Fruit fly (Drosophila melanogaster) whole organism, embryonic: Measurements from ENCODE around the gene CG6739.

ENCODE experiments used
- ATbp ChIP-seq: fragments of 200-800 bp; sonication (Bioruptor generic); optimal IDR thresholded peaks from 2 replicates; lab custom pipeline; 2017; ENCODE audit warnings: missing biosample characterization, mild to moderate bottlenecking, missing genetic modification characterization, missing genetic modification reagents
- Awh ChIP-seq: fragments of 200-800 bp; sonication (Bioruptor generic); IDR thresholded peaks from 2 replicates; pipeline ENCODE4, ENCODE4 v1.3.6; 2022; ENCODE audit warnings: missing biosample characterization, missing genetic modification characterization
- Blimp-1 ChIP-seq: fragments of 200-800 bp; sonication (Bioruptor generic); optimal IDR thresholded peaks from 3 replicates; lab custom pipeline; 2018; ENCODE audit warnings: missing biosample characterization, missing genetic modification characterization, mild to moderate bottlenecking, moderate library complexity, missing genetic modification reagents
- CG10543 ChIP-seq: fragments of 200-800 bp; sonication (Bioruptor generic); optimal IDR thresholded peaks from 3 replicates; lab custom pipeline; 2017; ENCODE audit warnings: missing biosample characterization, mild to moderate bottlenecking, missing genetic modification characterization, moderate library complexity
- CG10565 ChIP-seq: fragments of 200-800 bp; sonication (Bioruptor generic); optimal IDR thresholded peaks from 3 replicates; lab custom pipeline; 2016; ENCODE audit warnings: missing biosample characterization, mild to moderate bottlenecking, missing genetic modification characterization
- CG11504 ChIP-seq: fragments of 200-800 bp; sonication (Bioruptor generic); optimal IDR thresholded peaks from 3 replicates; lab custom pipeline; 2019; ENCODE audit warnings: missing biosample characterization, mild to moderate bottlenecking, missing genetic modification characterization, moderate library complexity
- CG18764 ChIP-seq: fragments of 200-800 bp; sonication (Bioruptor generic); optimal IDR thresholded peaks from 3 replicates; lab custom pipeline; 2016; ENCODE audit warnings: missing biosample characterization, missing genetic modification characterization
- CG2202 ChIP-seq: fragments of 200-800 bp; sonication (Bioruptor generic); optimal IDR thresholded peaks from 2 replicates; lab custom pipeline; 2018; ENCODE audit warnings: missing biosample characterization, mild to moderate bottlenecking, missing genetic modification characterization
- CG4730 ChIP-seq: fragments of 200-800 bp; sonication (Bioruptor generic); IDR thresholded peaks from 2 replicates; pipeline ENCODE4 v1.3.6; 2022; ENCODE audit warnings: missing biosample characterization, missing genetic modification characterization
- CG7556 ChIP-seq: fragments of 200-800 bp; sonication (Bioruptor generic); optimal IDR thresholded peaks from 2 replicates; lab custom pipeline; 2017; ENCODE audit warnings: missing biosample characterization, mild to moderate bottlenecking, missing genetic modification characterization
- CTCF ChIP-seq: fragments of 200-800 bp; sonication (Bioruptor generic); optimal IDR thresholded peaks from 2 replicates; lab custom pipeline; 2017; ENCODE audit warnings: missing biosample characterization, mild to moderate bottlenecking, missing genetic modification characterization, moderate library complexity
- CkIIα-i1 ChIP-seq: fragments of 200-800 bp; sonication (Bioruptor generic); IDR thresholded peaks from 2 replicates; pipeline ENCODE4 v1.3.6; 2022; ENCODE audit warnings: missing biosample characterization, missing genetic modification characterization
- CrebB ChIP-seq: fragments of 200-800 bp; sonication (Bioruptor generic); optimal IDR thresholded peaks from 3 replicates; lab custom pipeline; 2018; ENCODE audit warnings: missing biosample characterization, mild to moderate bottlenecking, missing genetic modification characterization
- D19A ChIP-seq: fragments of 200-800 bp; optimal IDR thresholded peaks from 3 replicates; lab custom pipeline; 2019; ENCODE audit warnings: missing biosample characterization, mild to moderate bottlenecking, missing genetic modification characterization, moderate library complexity
- Dad ChIP-seq: fragments of 200-800 bp; sonication (Bioruptor generic); optimal IDR thresholded peaks from 3 replicates; lab custom pipeline; 2016; ENCODE audit warnings: missing biosample characterization, missing genetic modification characterization
- Dip2 ChIP-seq: fragments of 200-800 bp; sonication (Bioruptor generic); IDR thresholded peaks from 2 replicates; pipeline ENCODE4 v1.3.6; 2022; ENCODE audit warnings: missing biosample characterization, missing genetic modification characterization
- Ets65A ChIP-seq: fragments of 200-800 bp; sonication (Bioruptor generic); peaks from one replicate; lab custom pipeline; 2016; ENCODE audit warnings: missing biosample characterization, missing genetic modification characterization
- GATAe ChIP-seq: fragments of 200-800 bp; sonication (Bioruptor generic); conservative IDR thresholded peaks from 2 replicates; pipeline ENCODE4 v1.3.6; 2022; ENCODE audit warnings: missing biosample characterization, missing genetic modification characterization
- Hr78 ChIP-seq, 2 experiments: fragments of 200-800 bp in 1 of 2; fragments of >200 bp in 1 of 2; sonication (Bioruptor generic) in 1 of 2; optimal IDR thresholded peaks; 2 replicates each; lab custom pipeline; 2017 to 2019; ENCODE audit warnings: missing biosample characterization in 2 of 2, missing genetic modification characterization in 2 of 2, mild to moderate bottlenecking in 1 of 2, moderate library complexity in 1 of 2
- MESR4 ChIP-seq: fragments of 200-800 bp; sonication (Bioruptor generic); optimal IDR thresholded peaks from 2 replicates; lab custom pipeline; 2018; ENCODE audit warnings: missing biosample characterization, mild to moderate bottlenecking, missing genetic modification characterization, moderate library complexity
- MTF-1 ChIP-seq: fragments of 200-800 bp; sonication (Bioruptor generic); optimal IDR thresholded peaks from 2 replicates; lab custom pipeline; 2018; ENCODE audit warnings: missing biosample characterization, mild to moderate bottlenecking, missing genetic modification characterization, borderline replicate concordance
- Max ChIP-seq: fragments of 200-800 bp; sonication (Bioruptor generic); optimal IDR thresholded peaks from 2 replicates; lab custom pipeline; 2016; ENCODE audit warnings: missing biosample characterization, mild to moderate bottlenecking, missing genetic modification characterization
- Med ChIP-seq: fragments of 200-800 bp; sonication (Bioruptor generic); peaks from one replicate; lab custom pipeline; 2016; ENCODE audit warnings: missing biosample characterization, missing genetic modification characterization, mild to moderate bottlenecking, inconsistent platforms, moderate library complexity
- Meics ChIP-seq: fragments of 200-800 bp; sonication (Bioruptor generic); optimal IDR thresholded peaks from 2 replicates; lab custom pipeline; 2017; ENCODE audit warnings: missing biosample characterization, mild to moderate bottlenecking, missing genetic modification characterization
- NFAT ChIP-seq: fragments of 200-800 bp; sonication (Bioruptor generic); IDR thresholded peaks from 2 replicates; pipeline ENCODE4 v1.3.6; 2022; ENCODE audit warnings: missing biosample characterization, missing genetic modification characterization
- NfI ChIP-seq: fragments of 200-800 bp; sonication (Bioruptor generic); optimal IDR thresholded peaks from 3 replicates; lab custom pipeline; 2018; ENCODE audit warnings: missing biosample characterization, mild to moderate bottlenecking, missing genetic modification characterization, moderate library complexity
- Oli ChIP-seq: fragments of 200-800 bp; sonication (Bioruptor generic); optimal IDR thresholded peaks from 2 replicates; lab custom pipeline; 2018; ENCODE audit warnings: missing biosample characterization, mild to moderate bottlenecking, missing genetic modification characterization, moderate library complexity
- Pdp1 ChIP-seq, 2 experiments: fragments of 200-800 bp; sonication (Bioruptor generic); optimal IDR thresholded peaks; 3 replicates each; lab custom pipeline; 2016; ENCODE audit warnings: missing biosample characterization in 2 of 2, missing genetic modification characterization in 2 of 2, mild to moderate bottlenecking in 1 of 2, moderate library complexity in 1 of 2
- Ptx1 ChIP-seq: fragments of 200-800 bp; sonication (Bioruptor generic); IDR thresholded peaks from 2 replicates; pipeline ENCODE4 v1.3.6; 2022; ENCODE audit warnings: missing biosample characterization, missing genetic modification characterization
- Rfx ChIP-seq: fragments of 200-800 bp; sonication (Bioruptor generic); IDR thresholded peaks from 2 replicates; pipeline ENCODE4 v1.3.6; 2022; ENCODE audit warnings: missing biosample characterization, missing genetic modification characterization
- Sox102F ChIP-seq: fragments of 200-800 bp; sonication (Bioruptor generic); optimal IDR thresholded peaks from 2 replicates; lab custom pipeline; 2018; ENCODE audit warnings: missing biosample characterization, mild to moderate bottlenecking, missing genetic modification characterization, moderate library complexity
- Spps ChIP-seq: fragments of 200-800 bp; sonication (Bioruptor generic); optimal IDR thresholded peaks from 2 replicates; lab custom pipeline; 2018; ENCODE audit warnings: missing biosample characterization, mild to moderate bottlenecking, missing genetic modification characterization
- Stat92E ChIP-seq, 3 experiments: fragments of >200 bp in 2 of 3; fragments of 200-800 bp in 1 of 3; sonication (Bioruptor generic) in 1 of 3; optimal IDR thresholded peaks; 2 replicates each; lab custom pipeline; 2017 to 2019; ENCODE audit warnings: missing biosample characterization in 3 of 3, missing genetic modification characterization in 3 of 3, mild to moderate bottlenecking in 1 of 3, moderate library complexity in 1 of 3
- Trl ChIP-seq, 3 experiments: fragments of >200 bp in 2 of 3; fragments of 200-800 bp in 1 of 3; sonication (Bioruptor generic) in 1 of 3; optimal IDR thresholded peaks; 2 replicates in 1 of 3; 3 replicates in 2 of 3; lab custom pipeline; 2016 to 2017; ENCODE audit warnings: missing biosample characterization in 1 of 3, missing genetic modification characterization in 1 of 3
- ap ChIP-seq: fragments of 200-800 bp; sonication (Bioruptor generic); IDR thresholded peaks from 2 replicates; pipeline ENCODE4 v1.3.6; 2022; ENCODE audit warnings: missing biosample characterization, missing genetic modification characterization
- bsh ChIP-seq, 2 experiments: fragments of 200-800 bp; sonication (Bioruptor generic); optimal IDR thresholded peaks; 2 replicates each; lab custom pipeline; 2017 to 2018; ENCODE audit warnings: mild to moderate bottlenecking in 2 of 2, missing biosample characterization in 2 of 2, missing genetic modification characterization in 2 of 2, moderate library complexity in 1 of 2
- ci ChIP-seq: fragments of 200-800 bp; sonication (Bioruptor generic); IDR thresholded peaks from 3 replicates; pipeline ENCODE4 v1.3.6; 2022; ENCODE audit warnings: missing biosample characterization, missing genetic modification characterization
- grn ChIP-seq: fragments of 200-800 bp; sonication (Bioruptor generic); optimal IDR thresholded peaks from 3 replicates; lab custom pipeline; 2017; ENCODE audit warnings: missing biosample characterization, missing genetic modification characterization
- hkb ChIP-seq, 2 experiments: fragments of 200-800 bp in 1 of 2; fragments of >200 bp in 1 of 2; sonication (Bioruptor generic) in 1 of 2; IDR thresholded peaks in 1 of 2; optimal IDR thresholded peaks in 1 of 2; 2 replicates each; pipeline versions ENCODE4 v1.3.6 to Lab custom; 2017 to 2022; ENCODE audit warnings: missing biosample characterization in 1 of 2, missing genetic modification characterization in 1 of 2
- kni ChIP-seq: fragments of 200-800 bp; sonication (Bioruptor generic); optimal IDR thresholded peaks from 3 replicates; lab custom pipeline; 2017; ENCODE audit warnings: mild to moderate bottlenecking, missing biosample characterization, missing genetic modification reagents, missing genetic modification characterization
- prd ChIP-seq, 3 experiments: fragments of >200 bp in 2 of 3; fragments of 200-800 bp in 1 of 3; sonication (Bioruptor generic) in 1 of 3; optimal IDR thresholded peaks in 2 of 3; IDR thresholded peaks in 1 of 3; 2 replicates in 2 of 3; 3 replicates in 1 of 3; pipeline versions ENCODE4 v1.3.6 to Lab custom; 2017 to 2022; ENCODE audit warnings: missing biosample characterization in 1 of 3, missing genetic modification characterization in 1 of 3
- pzg ChIP-seq: fragments of 200-800 bp; sonication (Bioruptor generic); optimal IDR thresholded peaks from 3 replicates; lab custom pipeline; 2018; ENCODE audit warnings: missing biosample characterization, mild to moderate bottlenecking, missing genetic modification characterization, moderate library complexity
- sd ChIP-seq: fragments of 200-800 bp; sonication (Bioruptor generic); optimal IDR thresholded peaks from 3 replicates; lab custom pipeline; 2018; ENCODE audit warnings: missing biosample characterization, mild to moderate bottlenecking, missing genetic modification characterization, moderate library complexity
- sisA ChIP-seq: fragments of 200-800 bp; sonication (Bioruptor generic); IDR thresholded peaks from 2 replicates; pipeline ENCODE4 v1.3.6; 2022; ENCODE audit warnings: missing biosample characterization, missing genetic modification characterization
- sr ChIP-seq: fragments of 200-800 bp; sonication (Bioruptor generic); IDR thresholded peaks from 3 replicates; pipeline ENCODE4 v1.3.6; 2022; ENCODE audit warnings: missing biosample characterization, missing genetic modification characterization
- stc ChIP-seq: fragments of 200-800 bp; sonication (Bioruptor generic); IDR thresholded peaks from 2 replicates; pipeline ENCODE4 v1.3.6; 2022; ENCODE audit warnings: missing biosample characterization, missing genetic modification characterization
- trem ChIP-seq: fragments of 200-800 bp; optimal IDR thresholded peaks from 3 replicates; lab custom pipeline; 2019; ENCODE audit warnings: missing biosample characterization, mild to moderate bottlenecking, missing genetic modification characterization, moderate library complexity
- tx ChIP-seq: fragments of 200-800 bp; sonication (Bioruptor generic); optimal IDR thresholded peaks from 2 replicates; lab custom pipeline; 2016; ENCODE audit warnings: missing biosample characterization, missing genetic modification characterization

The CG6739 gene

DNA sequence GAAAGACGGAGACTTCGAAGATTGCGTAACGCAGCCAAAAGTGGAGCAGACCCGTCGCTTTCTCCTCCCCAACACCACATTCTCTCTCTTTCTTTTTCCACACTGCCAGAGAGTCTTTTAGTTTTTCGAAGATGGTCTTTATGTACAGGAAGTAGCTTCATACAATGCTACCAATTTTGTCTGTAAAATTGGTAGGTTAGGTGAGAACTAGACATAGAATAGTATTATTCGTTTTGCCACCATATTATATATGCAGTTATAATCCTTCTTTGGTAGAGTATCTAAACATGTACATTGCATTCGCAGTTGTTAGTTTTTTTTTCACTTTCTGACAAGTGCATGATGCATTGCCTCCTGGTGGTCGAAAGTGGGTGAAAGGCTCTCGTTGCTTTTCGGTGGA is 10.8 kb upstream of the CG6739 start:
- no peak for TF ChIP-seq CG10543 (GFP tag; lab: Kevin White, UChicago)
- TF ChIP-seq D19A (tag; lab: Kevin White, UChicago) = peak; percentile 87
- no peak for TF ChIP-seq MTF-1 (GFP tag; lab: Kevin White, UChicago)
- TF ChIP-seq sisA (GFP tag; lab: Robert Waterston, UW) = peak; percentile 27; the same call in 1 of the 2 replicates
- TF ChIP-seq grn (GFP tag; lab: Kevin White, UChicago) = no peak
- TF ChIP-seq hkb (optimal IDR thresholded peaks at IDR 0.05; lab: Kevin White, UChicago) = peak; percentile 9
- TF ChIP-seq hkb (GFP tag; IDR thresholded peaks at IDR 0.05; lab: Robert Waterston, UW) = no peak
- no peak for TF ChIP-seq tx (GFP tag; lab: Kevin White, UChicago)
- TF ChIP-seq bsh (GFP tag; optimal IDR thresholded peaks at IDR 0.05; lab: Kevin White, UChicago) = peak in 1 of 2 experiments; percentile 20
- TF ChIP-seq Ets65A = peak; percentile 11
- no peak for TF ChIP-seq MESR4 (GFP tag; lab: Kevin White, UChicago)
- TF ChIP-seq CG11504 (tag; lab: Kevin White, UChicago) = peak; percentile 28
- TF ChIP-seq ci (GFP tag; lab: Robert Waterston, UW) = peak; percentile 25; the same call in 1 of the 3 replicates
- TF ChIP-seq Pdp1 (GFP tag; optimal IDR thresholded peaks at IDR 0.05; lab: Kevin White, UChicago) = peak in 1 of 2 experiments; percentile 60
- TF ChIP-seq Dad = no peak
- no peak for TF ChIP-seq Max (GFP tag; lab: Kevin White, UChicago)
- TF ChIP-seq Ptx1 (GFP tag; lab: Robert Waterston, UW) = no peak
- no peak for TF ChIP-seq stc (GFP tag; lab: Robert Waterston, UW)
- peak; percentile 13 for TF ChIP-seq Med (GFP tag; lab: Kevin White, UChicago)
- TF ChIP-seq prd (optimal IDR thresholded peaks at IDR 0.05; lab: Kevin White, UChicago) = no peak
- TF ChIP-seq prd (GFP tag; IDR thresholded peaks at IDR 0.05; lab: Robert Waterston, UW) = 0 out of 3 replicates have a peak, but pooled peaks have one; percentile 25
- no peak for TF ChIP-seq CG10565 (GFP tag; lab: Kevin White, UChicago)
- TF ChIP-seq Blimp-1 (GFP tag; lab: Kevin White, UChicago) = peak; percentile 34
- no peak for TF ChIP-seq Trl (optimal IDR thresholded peaks at IDR 0.05; lab: Kevin White, UChicago)
- TF ChIP-seq Trl (GFP tag; optimal IDR thresholded peaks at IDR 0.05; lab: Kevin White, UChicago) = no peak
- TF ChIP-seq Sox102F (GFP tag; lab: Kevin White, UChicago) = peak; percentile 14
- TF ChIP-seq, all 482 proteins: peak for 12

DNA sequence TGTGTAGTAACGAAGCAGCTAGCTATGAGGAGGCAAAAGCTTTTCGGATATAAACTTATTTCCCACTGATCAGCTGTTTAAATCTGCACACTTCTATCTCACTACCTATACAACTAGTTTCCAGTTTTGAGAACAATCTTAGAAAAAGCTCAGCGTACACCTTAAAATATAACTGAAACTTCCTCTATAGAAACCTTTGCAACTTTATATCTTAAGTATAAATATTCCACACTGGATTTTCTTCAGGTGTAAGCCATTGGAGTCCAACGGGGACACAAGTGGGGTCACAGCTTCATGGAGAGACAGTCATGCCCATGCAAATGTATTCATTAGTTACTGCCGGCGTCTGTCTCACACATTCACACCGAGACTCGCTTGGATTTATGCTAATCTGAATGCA is 9.9 kb upstream of the CG6739 start:
- TF ChIP-seq Rfx (GFP tag; lab: Robert Waterston, UW) (peak; percentile 44; the same call in 1 of the 2 replicates), Oli (tag; lab: Kevin White, UChicago) (no peak), CG7556 (no peak), CkIIα-i1 (GFP tag; lab: Robert Waterston, UW) (no peak), CTCF (GFP tag; lab: Kevin White, UChicago) (no peak), sr (GFP tag; lab: Robert Waterston, UW) (no peak), ap (GFP tag; lab: Robert Waterston, UW) (no peak), GATAe (no peak), CrebB (no peak), ATbp (GFP tag; lab: Kevin White, UChicago) (no peak), kni (GFP tag; lab: Kevin White, UChicago) (no peak), Stat92E (GFP tag; optimal IDR thresholded peaks at IDR 0.05; lab: Kevin White, UChicago) (no peak), CG18764 (GFP tag; lab: Kevin White, UChicago) (no peak), NFAT (GFP tag; lab: Robert Waterston, UW) (no peak), Awh (GFP tag; lab: Robert Waterston, UW) (0 out of 2 replicates have a peak, but pooled peaks have one; percentile 6), pzg (GFP tag; lab: Kevin White, UChicago) (no peak), Hr78 (GFP tag; optimal IDR thresholded peaks at IDR 0.05; lab: Kevin White, UChicago) (peak in 1 of 2 experiments; percentile 30), Dip2 (GFP tag; lab: Robert Waterston, UW) (no peak), CG2202 (no peak), Meics (GFP tag; lab: Kevin White, UChicago) (peak; percentile 26), CG4730 (no peak), Spps (tag; lab: Kevin White, UChicago) (no peak), trem (no peak), NfI (GFP tag; lab: Kevin White, UChicago) (peak; percentile 2), Med (GFP tag; lab: Kevin White, UChicago) (peak; percentile 35), sd (tag; lab: Kevin White, UChicago) (no peak)
